Worm (Caenorhabditis elegans) whole organism, L4/young adult: Measurements from ENCODE around the gene usp-39.
"Not testable (repeated sequence)": the region's sequence is repeated elsewhere in the genome, so short reads cannot be mapped to it uniquely, and the experiment has no call there.

Source experiments
- dao-5 ChIP-seq: sonication (generic microtip); optimal IDR thresholded peaks from 2 replicates; lab custom pipeline; 2016; ENCODE audit warnings: missing genotype, missing genetic modification characterization, moderate library complexity, missing compliant biosample characterization
- him-1 ChIP-seq: sonication (generic microtip); optimal IDR thresholded peaks from 2 replicates; lab custom pipeline; 2016; ENCODE audit warnings: missing genotype, missing genetic modification reagents, missing genetic modification characterization, missing compliant biosample characterization

DNA sequence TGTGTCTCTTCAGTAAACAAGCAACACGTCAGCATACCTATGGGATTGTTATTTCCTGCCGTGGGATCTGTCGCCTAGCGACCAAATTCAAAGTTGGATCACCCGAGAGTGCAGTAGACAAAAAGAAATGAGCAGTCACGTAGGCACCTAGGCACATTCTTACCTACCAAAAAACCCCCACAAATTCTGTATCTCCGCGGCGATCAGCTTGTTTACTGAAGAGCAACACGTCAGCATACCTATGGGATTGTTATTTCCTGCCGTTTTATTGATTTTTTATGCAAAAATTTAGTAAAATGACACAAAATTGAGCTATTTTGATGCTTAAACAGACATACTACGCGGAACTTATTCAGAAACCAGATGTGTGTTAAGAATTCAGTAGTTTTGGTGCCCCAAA, 30.6 kb upstream of the usp-39 start, which contains the start of gene K02F6.5:
- not testable (repeated sequence) for TF ChIP-seq him-1, dao-5 (tag; lab: Kevin White, UChicago)
